Fruit fly (Drosophila melanogaster) whole organism, prepupa: ENCODE data around the gene CG14515.

Source experiments
- Blimp-1 ChIP-seq: fragments of 200-800 bp; sonication (Bioruptor generic); optimal IDR thresholded peaks from 3 replicates; lab custom pipeline; 2017; ENCODE audit warnings: missing biosample characterization, missing genetic modification characterization, mild to moderate bottlenecking, moderate library complexity, missing genetic modification reagents
- CG10669 ChIP-seq: fragments of 200-800 bp; sonication (Bioruptor generic); optimal IDR thresholded peaks from 3 replicates; lab custom pipeline; 2018; ENCODE audit warnings: missing biosample characterization, mild to moderate bottlenecking, missing genetic modification characterization, moderate library complexity
- CG11294 ChIP-seq: fragments of 200-800 bp; sonication (Bioruptor generic); IDR thresholded peaks from 2 replicates; pipeline ENCODE4 v1.3.6; 2022; ENCODE audit warnings: missing biosample characterization, missing genetic modification characterization
- CG11762 ChIP-seq: fragments of 200-800 bp; sonication (Bioruptor generic); optimal IDR thresholded peaks from 3 replicates; lab custom pipeline; 2016; ENCODE audit warnings: missing biosample characterization, missing genetic modification characterization; ENCODE audit not compliant: insufficient read depth
- CG11902 ChIP-seq: fragments of 200-800 bp; sonication (Bioruptor generic); optimal IDR thresholded peaks from 3 replicates; lab custom pipeline; 2016; ENCODE audit warnings: missing biosample characterization, missing genetic modification characterization
- CG16779 ChIP-seq: fragments of 200-800 bp; sonication (Bioruptor generic); optimal IDR thresholded peaks from 3 replicates; lab custom pipeline; 2017; ENCODE audit warnings: missing biosample characterization, mild to moderate bottlenecking, missing genetic modification characterization
- CG32006 ChIP-seq: fragments of 200-800 bp; sonication (Bioruptor generic); optimal IDR thresholded peaks from 3 replicates; lab custom pipeline; 2017; ENCODE audit warnings: missing biosample characterization, mild to moderate bottlenecking, missing genetic modification characterization
- CG34406 ChIP-seq: fragments of 200-800 bp; sonication (Bioruptor generic); optimal IDR thresholded peaks from 3 replicates; lab custom pipeline; 2016; ENCODE audit warnings: missing biosample characterization, missing genetic modification characterization
- CG3919 ChIP-seq: fragments of 200-800 bp; sonication (Bioruptor generic); optimal IDR thresholded peaks from 3 replicates; lab custom pipeline; 2016; ENCODE audit warnings: missing biosample characterization, missing genetic modification characterization
- CG4318 ChIP-seq: fragments of 200-800 bp; sonication (Bioruptor generic); optimal IDR thresholded peaks from 3 replicates; lab custom pipeline; 2017; ENCODE audit warnings: missing biosample characterization, mild to moderate bottlenecking, missing genetic modification characterization
- CG6792 ChIP-seq: fragments of 200-800 bp; sonication (Bioruptor generic); optimal IDR thresholded peaks from 3 replicates; lab custom pipeline; 2016; ENCODE audit warnings: missing biosample characterization, missing genetic modification characterization
- CG6808 ChIP-seq: fragments of 200-800 bp; sonication (Bioruptor generic); optimal IDR thresholded peaks from 3 replicates; lab custom pipeline; 2017; ENCODE audit warnings: missing biosample characterization, missing genetic modification characterization, mild to moderate bottlenecking, moderate library complexity, missing genetic modification reagents
- CG6854 ChIP-seq: fragments of 200-800 bp; sonication (Bioruptor generic); optimal IDR thresholded peaks from 2 replicates; lab custom pipeline; 2017; ENCODE audit warnings: missing biosample characterization, mild to moderate bottlenecking, missing genetic modification characterization
- Eip78C ChIP-seq: fragments of 200-800 bp; sonication (Bioruptor generic); peaks from one replicate; lab custom pipeline; 2016; ENCODE audit warnings: missing biosample characterization, missing genetic modification characterization
- Eip93F ChIP-seq: fragments of 200-800 bp; sonication (Bioruptor generic); optimal IDR thresholded peaks from 2 replicates; lab custom pipeline; 2016; ENCODE audit warnings: missing biosample characterization, mild to moderate bottlenecking, missing genetic modification characterization
- Gug ChIP-seq: fragments of 200-800 bp; sonication (Bioruptor generic); IDR thresholded peaks from 2 replicates; pipeline ENCODE4 v1.3.6; 2022; ENCODE audit warnings: missing biosample characterization, missing genetic modification characterization
- Hr39 ChIP-seq: fragments of 200-800 bp; sonication (Bioruptor generic); optimal IDR thresholded peaks from 2 replicates; lab custom pipeline; 2016; ENCODE audit warnings: missing biosample characterization, missing genetic modification characterization
- Hr4 ChIP-seq: fragments of 200-800 bp; sonication (Bioruptor generic); optimal IDR thresholded peaks from 3 replicates; lab custom pipeline; 2016; ENCODE audit warnings: missing biosample characterization, missing genetic modification characterization
- Lpt ChIP-seq: fragments of 200-800 bp; sonication (Bioruptor generic); optimal IDR thresholded peaks from 3 replicates; lab custom pipeline; 2016; ENCODE audit warnings: missing biosample characterization, missing genetic modification characterization
- Sox102F ChIP-seq: fragments of 200-800 bp; sonication (Bioruptor generic); optimal IDR thresholded peaks from 2 replicates; lab custom pipeline; 2016; ENCODE audit warnings: missing biosample characterization, mild to moderate bottlenecking, missing genetic modification characterization
- achi ChIP-seq: fragments of 200-800 bp; sonication (Bioruptor generic); optimal IDR thresholded peaks from 3 replicates; lab custom pipeline; 2016; ENCODE audit warnings: missing biosample characterization, missing genetic modification characterization
- acj6 ChIP-seq: fragments of 200-800 bp; sonication (Bioruptor generic); optimal IDR thresholded peaks from 3 replicates; lab custom pipeline; 2016; ENCODE audit warnings: missing biosample characterization, missing genetic modification characterization
- cyc ChIP-seq: fragments of 200-800 bp; sonication (Bioruptor generic); optimal IDR thresholded peaks from 3 replicates; lab custom pipeline; 2016; ENCODE audit warnings: missing biosample characterization, missing genetic modification characterization
- dac ChIP-seq: fragments of 200-800 bp; sonication (Bioruptor generic); optimal IDR thresholded peaks from 2 replicates; lab custom pipeline; 2017; ENCODE audit warnings: missing biosample characterization, mild to moderate bottlenecking, missing genetic modification characterization
- dsx ChIP-seq: fragments of 200-800 bp; optimal IDR thresholded peaks from 3 replicates; lab custom pipeline; 2019; ENCODE audit warnings: missing biosample characterization, mild to moderate bottlenecking, missing genetic modification characterization, moderate library complexity; ENCODE audit not compliant: poor library complexity, severe bottlenecking
- eg ChIP-seq: fragments of 200-800 bp; sonication (Bioruptor generic); IDR thresholded peaks from 3 replicates; pipeline ENCODE4 v1.3.6; 2022; ENCODE audit warnings: missing biosample characterization, missing genetic modification characterization
- fd59A ChIP-seq: fragments of 200-800 bp; sonication (Bioruptor generic); optimal IDR thresholded peaks from 2 replicates; lab custom pipeline; 2017; ENCODE audit warnings: missing biosample characterization, mild to moderate bottlenecking, missing genetic modification characterization, missing genetic modification reagents
- fkh ChIP-seq: fragments of 200-800 bp; sonication (Bioruptor generic); optimal IDR thresholded peaks from 3 replicates; lab custom pipeline; 2017; ENCODE audit warnings: missing biosample characterization, mild to moderate bottlenecking, missing genetic modification characterization, moderate library complexity
- lz ChIP-seq: fragments of 200-800 bp; sonication (Bioruptor generic); optimal IDR thresholded peaks from 3 replicates; lab custom pipeline; 2016; ENCODE audit warnings: missing biosample characterization, missing genetic modification characterization
- net ChIP-seq: fragments of 200-800 bp; sonication (Bioruptor generic); optimal IDR thresholded peaks from 3 replicates; lab custom pipeline; 2016; ENCODE audit warnings: missing biosample characterization, missing genetic modification characterization
- salr ChIP-seq, 2 experiments: fragments of 200-800 bp; sonication (Bioruptor generic); optimal IDR thresholded peaks; 3 replicates each; lab custom pipeline; 2016 to 2018; ENCODE audit warnings: missing biosample characterization in 2 of 2, missing genetic modification characterization in 2 of 2, mild to moderate bottlenecking in 1 of 2
- spab ChIP-seq: fragments of 200-800 bp; sonication (Bioruptor generic); optimal IDR thresholded peaks from 2 replicates; lab custom pipeline; 2017; ENCODE audit warnings: missing biosample characterization, mild to moderate bottlenecking, missing genetic modification characterization, missing genetic modification reagents
- topi ChIP-seq: fragments of 200-800 bp; sonication (Bioruptor generic); optimal IDR thresholded peaks from 3 replicates; lab custom pipeline; 2016; ENCODE audit warnings: missing biosample characterization, missing genetic modification characterization

CG14515 gene

DNA sequence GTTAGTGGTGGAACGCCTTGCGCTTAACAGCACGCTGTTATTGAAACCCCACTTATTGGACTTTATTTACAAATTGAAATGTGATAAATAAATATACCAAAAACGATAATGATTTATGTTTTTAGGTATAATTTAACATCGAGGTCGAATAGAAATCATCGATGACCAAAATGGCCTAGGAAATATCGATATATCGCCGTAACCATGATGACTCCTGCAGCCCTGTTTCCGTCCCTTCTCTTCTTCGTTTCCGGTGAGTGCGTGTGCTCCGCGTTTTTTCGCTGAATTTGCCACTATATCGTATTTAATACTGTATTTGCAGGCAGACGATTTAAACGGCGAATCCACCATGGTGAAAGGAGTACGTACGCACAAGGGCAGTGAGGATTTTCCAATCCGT, 22.6 kb downstream of the CG14515 start, which contains the start of gene eEF1gamma (continued):
- TF ChIP-seq Blimp-1 (GFP tag; lab: Kevin White, UChicago) = peak; percentile 86
- TF ChIP-seq eg (GFP tag; lab: Robert Waterston, UW) = peak; percentile 93
- TF ChIP-seq CG32006 (GFP tag; lab: Kevin White, UChicago) = peak; percentile 71
- peak; percentile 80 for TF ChIP-seq fd59A (GFP tag; lab: Kevin White, UChicago)
- no peak for TF ChIP-seq spab (GFP tag; lab: Kevin White, UChicago)
- TF ChIP-seq CG11762 (GFP tag; lab: Kevin White, UChicago) = peak; percentile 88
- TF ChIP-seq CG6808 (GFP tag; lab: Kevin White, UChicago) = peak; percentile 85
- TF ChIP-seq CG11294 (GFP tag; lab: Robert Waterston, UW) = peak; percentile 54; the same call in 1 of the 2 replicates
- peak; percentile 93 for TF ChIP-seq Sox102F
- TF ChIP-seq Hr4 = peak; percentile 75
- TF ChIP-seq Lpt (GFP tag; lab: Kevin White, UChicago) = peak; percentile 61
- peak in 1 of 2 experiments; percentile 94 for TF ChIP-seq salr (GFP tag; optimal IDR thresholded peaks at IDR 0.05; lab: Kevin White, UChicago)
- TF ChIP-seq fkh (GFP tag; lab: Kevin White, UChicago) = peak; percentile 94
- peak; percentile 87 for TF ChIP-seq Hr39 (GFP tag; lab: Kevin White, UChicago)
- TF ChIP-seq CG34406 = peak; percentile 92
- peak; percentile 98 for TF ChIP-seq CG6854 (GFP tag; lab: Kevin White, UChicago)
- TF ChIP-seq dsx (GFP tag; lab: Kevin White, UChicago) = peak; percentile 66
- TF ChIP-seq Gug = peak; percentile 58
- TF ChIP-seq dac (GFP tag; lab: Kevin White, UChicago) = peak; percentile 78
- peak; percentile 82 for TF ChIP-seq CG16779
- peak; percentile 94 for TF ChIP-seq net (GFP tag; lab: Kevin White, UChicago)
- TF ChIP-seq CG10669 (GFP tag; lab: Kevin White, UChicago) = peak; percentile 86
- no peak for TF ChIP-seq Eip93F
- no peak for TF ChIP-seq achi (GFP tag; lab: Kevin White, UChicago)
- peak; percentile 94 for TF ChIP-seq lz (GFP tag; lab: Kevin White, UChicago)
- TF ChIP-seq CG11902 = peak; percentile 64
- TF ChIP-seq Eip78C (GFP tag; lab: Kevin White, UChicago) = peak; percentile 97
- peak; percentile 96 for TF ChIP-seq CG3919 (GFP tag; lab: Kevin White, UChicago)
- peak; percentile 92 for TF ChIP-seq cyc (GFP tag; lab: Kevin White, UChicago)
- peak; percentile 91 for TF ChIP-seq acj6 (GFP tag; lab: Kevin White, UChicago)
- TF ChIP-seq CG4318 (GFP tag; lab: Kevin White, UChicago) = no peak

- TF ChIP-seq topi (GFP tag; lab: Kevin White, UChicago) = no peak
- no peak for TF ChIP-seq achi (GFP tag; lab: Kevin White, UChicago)
- no peak for TF ChIP-seq CG34406
These were observed 23.2 kb downstream of the CG14515 start for dm6 chr3R:29220585-29220984.

- no peak for TF ChIP-seq CG6792 (GFP tag; lab: Kevin White, UChicago)
- no peak for TF ChIP-seq Blimp-1 (GFP tag; lab: Kevin White, UChicago)
- no peak for TF ChIP-seq topi (GFP tag; lab: Kevin White, UChicago)
- no peak for TF ChIP-seq CG4318 (GFP tag; lab: Kevin White, UChicago)
- no peak for TF ChIP-seq fd59A (GFP tag; lab: Kevin White, UChicago)
- TF ChIP-seq spab (GFP tag; lab: Kevin White, UChicago) = no peak
- TF ChIP-seq dsx (GFP tag; lab: Kevin White, UChicago) = no peak
- TF ChIP-seq Gug = no peak
- TF ChIP-seq CG3919 (GFP tag; lab: Kevin White, UChicago) = no peak
- TF ChIP-seq eg (GFP tag; lab: Robert Waterston, UW) = no peak
These were observed 23.8 kb downstream of the CG14515 start for dm6 chr3R:29221168-29221567.
